Fruit fly (Drosophila melanogaster): ENCODE results near the gene Remo.

Gene Remo

dm6 chrX:13329572-13330046 is 41.8 kb downstream of the Remo start, which contains the start of gene Prx2 (continued):
- TF ChIP-seq nmo (GFP tag; optimal IDR thresholded peaks at IDR 0.05) (peak; percentile 13), Poxn (GFP tag; IDR thresholded peaks at IDR 0.05) (no peak), Nf-YA (GFP tag; IDR thresholded peaks at IDR 0.05) (no peak), CG16815 (GFP tag; optimal IDR thresholded peaks at IDR 0.05) (no peak), bcd (GFP tag; optimal IDR thresholded peaks at IDR 0.05) (peak; percentile 56), Nf-YB (GFP tag; optimal IDR thresholded peaks at IDR 0.05) (no peak), ssp (GFP tag; IDR thresholded peaks at IDR 0.05) (0 out of 2 replicates have a peak, but pooled peaks have one; percentile 8), Meics (GFP tag; optimal IDR thresholded peaks at IDR 0.05) (peak; percentile 55), row (GFP tag; IDR thresholded peaks at IDR 0.05) (peak; percentile 35; the same call in 1 of the 3 replicates), CG8944 (GFP tag; optimal IDR thresholded peaks at IDR 0.05) (no peak), CG18764 (GFP tag; optimal IDR thresholded peaks at IDR 0.05) (no peak), CG7928 (GFP tag; optimal IDR thresholded peaks at IDR 0.05) (peak; percentile 95), aop (GFP tag; IDR thresholded peaks at IDR 0.05) (no peak), CG14710 (tag; optimal IDR thresholded peaks at IDR 0.05) (peak; percentile 20), CG3847 (GFP tag; IDR thresholded peaks at IDR 0.05) (peak; percentile 48), CG12071 (GFP tag; optimal IDR thresholded peaks at IDR 0.05) (peak; percentile 14), zf30C (GFP tag; optimal IDR thresholded peaks at IDR 0.05) (no peak), CG2120 (GFP tag; optimal IDR thresholded peaks at IDR 0.05) (peak; percentile 41), zfh1 (GFP tag; IDR thresholded peaks at IDR 0.05) (no peak), nom (GFP tag; optimal IDR thresholded peaks at IDR 0.05) (peak; percentile 73), chm (GFP tag; IDR thresholded peaks at IDR 0.05) (no peak), ind (GFP tag; optimal IDR thresholded peaks at IDR 0.05) (no peak), vfl (GFP tag; optimal IDR thresholded peaks at IDR 0.05) (no peak), CG34422 (GFP tag; IDR thresholded peaks at IDR 0.05) (0 out of 3 replicates have a peak, but pooled peaks have one; percentile 27), scrt (GFP tag; optimal IDR thresholded peaks at IDR 0.05) (peak; percentile 13), grau (tag; optimal IDR thresholded peaks at IDR 0.05) (peak; percentile 11), CG8089 (GFP tag; optimal IDR thresholded peaks at IDR 0.05) (no peak), otp (GFP tag; IDR thresholded peaks at IDR 0.05) (no peak), Neu2 (GFP tag; optimal IDR thresholded peaks at IDR 0.05; ENCODE audit: borderline replicate concordance) (no peak), CG12659 (GFP tag; optimal IDR thresholded peaks at IDR 0.05) (peak; percentile 44), CG1647 (GFP tag; optimal IDR thresholded peaks at IDR 0.05) (no peak), CG10147 (GFP tag; optimal IDR thresholded peaks at IDR 0.05) (no peak), CG10366 (GFP tag; IDR thresholded peaks at IDR 0.05) (no peak), gem (tag; optimal IDR thresholded peaks at IDR 0.05) (peak; percentile 17), CG1602 (GFP tag; optimal IDR thresholded peaks at IDR 0.05) (no peak), CG8281 (tag; optimal IDR thresholded peaks at IDR 0.05) (no peak), Bgb (GFP tag; IDR thresholded peaks at IDR 0.05; ENCODE audit: partially characterized antibody) (peak; percentile 87), CG7372 (GFP tag; IDR thresholded peaks at IDR 0.05) (no peak), tap (tag; optimal IDR thresholded peaks at IDR 0.05) (no peak), Scr (GFP tag; IDR thresholded peaks at IDR 0.05; ENCODE audit: partially characterized antibody) (peak; percentile 74), CG3407 (GFP tag; optimal IDR thresholded peaks at IDR 0.05) (no peak), sens-2 (GFP tag; IDR thresholded peaks at IDR 0.05) (no peak), seq (GFP tag; IDR thresholded peaks at IDR 0.05) (no peak), Fer3 (tag; optimal IDR thresholded peaks at IDR 0.05) (no peak), Oli (tag; optimal IDR thresholded peaks at IDR 0.05) (no peak), bbx (GFP tag; IDR thresholded peaks at IDR 0.05; ENCODE audit: partially characterized antibody) (peak; percentile 76)
